Worm (Caenorhabditis elegans) whole organism, L1 larva: ENCODE data around the gene C45B2.8.

Experiments
- C04F5.9 ChIP-seq: sonication (generic microtip); optimal IDR thresholded peaks from 2 replicates; lab custom pipeline; 2016; ENCODE audit warnings: missing genetic modification characterization, missing compliant biosample characterization
- C34B4.2 ChIP-seq: sonication (generic microtip); optimal IDR thresholded peaks from 2 replicates; lab custom pipeline; 2017; ENCODE audit warnings: mild to moderate bottlenecking, missing genetic modification characterization, missing compliant biosample characterization
- Y116A8C.19 ChIP-seq: sonication (generic microtip); optimal IDR thresholded peaks from 2 replicates; lab custom pipeline; 2016; ENCODE audit warnings: missing compliant biosample characterization, missing genetic modification characterization, borderline replicate concordance
- aha-1 ChIP-seq: fragments of 150-350 bp; optimal IDR thresholded peaks from 2 replicates; lab custom pipeline; 2014; ENCODE audit warnings: missing biosample characterization, missing genetic modification characterization
- aly-2 ChIP-seq: fragments of 150-350 bp; optimal IDR thresholded peaks from 2 replicates; lab custom pipeline; 2014; ENCODE audit warnings: missing biosample characterization, missing genetic modification characterization
- blmp-1 ChIP-seq: fragments of 150-350 bp; optimal IDR thresholded peaks from 2 replicates; lab custom pipeline; 2014; ENCODE audit warnings: missing biosample characterization, missing genetic modification characterization
- ceh-63 ChIP-seq: fragments of 200-800 bp; sonication (Bioruptor generic); optimal IDR thresholded peaks from 2 replicates; lab custom pipeline; 2018; ENCODE audit warnings: mild to moderate bottlenecking, missing genetic modification characterization, missing compliant biosample characterization
- ces-1 ChIP-seq: fragments of 150-350 bp; optimal IDR thresholded peaks from 2 replicates; lab custom pipeline; 2014; ENCODE audit warnings: missing biosample characterization, missing genetic modification reagents, missing genetic modification characterization
- dpl-1 ChIP-seq, 3 experiments: fragments of 150-350 bp in 2 of 3; sonication (generic microtip) in 1 of 3; optimal IDR thresholded peaks; 2 replicates each; lab custom pipeline; 2014 to 2017; ENCODE audit warnings: missing biosample characterization in 3 of 3, missing genetic modification characterization in 3 of 3, missing genetic modification reagents in 3 of 3
- dsc-1 ChIP-seq: sonication (generic microtip); optimal IDR thresholded peaks from 2 replicates; lab custom pipeline; 2016; ENCODE audit warnings: mild to moderate bottlenecking, missing genetic modification characterization, missing compliant biosample characterization
- efl-1 ChIP-seq, 4 experiments: fragments of 150-350 bp; optimal IDR thresholded peaks in 3 of 4; peaks in 1 of 4; 1 replicate in 1 of 4; 2 replicates in 3 of 4; lab custom pipeline; 2014; ENCODE audit warnings: missing biosample characterization in 2 of 4, missing genetic modification characterization in 2 of 4, missing genetic modification reagents in 2 of 4
- efl-3 ChIP-seq: fragments of 200-800 bp; sonication (Bioruptor generic); optimal IDR thresholded peaks from 2 replicates; lab custom pipeline; 2018; ENCODE audit warnings: mild to moderate bottlenecking, missing genetic modification characterization, missing compliant biosample characterization
- elt-2 ChIP-seq: sonication (generic microtip); optimal IDR thresholded peaks from 2 replicates; lab custom pipeline; 2016; ENCODE audit warnings: missing genetic modification characterization, mild to moderate bottlenecking, inconsistent platforms, missing compliant biosample characterization, missing genetic modification reagents
- fkh-10 ChIP-seq: sonication (generic microtip); optimal IDR thresholded peaks from 2 replicates; lab custom pipeline; 2017; ENCODE audit warnings: missing biosample characterization, missing genetic modification reagents, missing genetic modification characterization
- fkh-8 ChIP-seq: sonication (generic microtip); optimal IDR thresholded peaks from 2 replicates; lab custom pipeline; 2016; ENCODE audit warnings: mild to moderate bottlenecking, missing genetic modification characterization, missing compliant biosample characterization
- fos-1 ChIP-seq: fragments of 150-350 bp; optimal IDR thresholded peaks from 2 replicates; lab custom pipeline; 2014; ENCODE audit warnings: missing biosample characterization, missing genetic modification characterization
- grh-1 ChIP-seq: fragments of 200-800 bp; sonication (Bioruptor generic); IDR thresholded peaks from 2 replicates; pipeline ENCODE4 v1.3.6; 2022; ENCODE audit warnings: missing genetic modification reagents, missing genetic modification characterization, missing compliant biosample characterization
- hlh-17 ChIP-seq: fragments of 200-800 bp; sonication (Bioruptor generic); optimal IDR thresholded peaks from 2 replicates; lab custom pipeline; 2018; ENCODE audit warnings: missing genetic modification characterization, mild to moderate bottlenecking, missing compliant biosample characterization, moderate library complexity, borderline replicate concordance
- hlh-4 ChIP-seq: sonication (generic microtip); optimal IDR thresholded peaks from 2 replicates; lab custom pipeline; 2016; ENCODE audit warnings: mild to moderate bottlenecking, missing genetic modification characterization, missing compliant biosample characterization
- hpl-2 ChIP-seq: fragments of 150-350 bp; optimal IDR thresholded peaks from 2 replicates; lab custom pipeline; 2014; ENCODE audit warnings: missing biosample characterization, missing genetic modification reagents, missing genetic modification characterization
- isw-1 ChIP-seq: fragments of 200-800 bp; sonication (Bioruptor generic); IDR thresholded peaks from 2 replicates; pipeline ENCODE4 v1.3.6; 2022; ENCODE audit warnings: missing genetic modification characterization, missing compliant biosample characterization
- lin-39 ChIP-seq: fragments of 150-350 bp; optimal IDR thresholded peaks from 2 replicates; lab custom pipeline; 2014; ENCODE audit warnings: missing biosample characterization, missing genetic modification reagents, missing genetic modification characterization
- nhr-11 ChIP-seq: fragments of 150-350 bp; optimal IDR thresholded peaks from 2 replicates; lab custom pipeline; 2014; ENCODE audit warnings: missing biosample characterization, missing genetic modification characterization
- nhr-28 ChIP-seq: fragments of 150-350 bp; optimal IDR thresholded peaks from 2 replicates; lab custom pipeline; 2014; ENCODE audit warnings: missing biosample characterization, missing genetic modification characterization
- nhr-71 ChIP-seq: sonication (generic microtip); optimal IDR thresholded peaks from 2 replicates; lab custom pipeline; 2016; ENCODE audit warnings: mild to moderate bottlenecking, missing genetic modification characterization, moderate library complexity, missing compliant biosample characterization
- nhr-77 ChIP-seq: fragments of 150-350 bp; optimal IDR thresholded peaks from 2 replicates; lab custom pipeline; 2014; ENCODE audit warnings: missing biosample characterization, missing genetic modification characterization
- nhr-84 ChIP-seq: sonication (generic microtip); optimal IDR thresholded peaks from 2 replicates; lab custom pipeline; 2017; ENCODE audit warnings: missing biosample characterization, missing genetic modification characterization
- nhr-90 ChIP-seq: sonication (generic microtip); optimal IDR thresholded peaks from 2 replicates; lab custom pipeline; 2016; ENCODE audit warnings: mild to moderate bottlenecking, missing genetic modification characterization, missing compliant biosample characterization; ENCODE audit not compliant: poor library complexity
- pag-3 ChIP-seq: sonication (generic microtip); optimal IDR thresholded peaks from 2 replicates; lab custom pipeline; 2017; ENCODE audit warnings: missing genetic modification characterization, mild to moderate bottlenecking, missing compliant biosample characterization, antibody characterized with exemption, borderline replicate concordance; ENCODE audit not compliant: insufficient read depth
- pax-3 ChIP-seq: fragments of 200-800 bp; sonication (Bioruptor generic); optimal IDR thresholded peaks from 2 replicates; lab custom pipeline; 2018; ENCODE audit warnings: mild to moderate bottlenecking, missing genetic modification characterization, moderate library complexity, missing compliant biosample characterization
- pqm-1 ChIP-seq: sonication (generic microtip); optimal IDR thresholded peaks from 3 replicates; lab custom pipeline; 2017; ENCODE audit warnings: missing biosample characterization, missing genetic modification characterization
- skn-1 ChIP-seq: fragments of 150-350 bp; optimal IDR thresholded peaks from 2 replicates; lab custom pipeline; 2014; ENCODE audit warnings: missing biosample characterization, missing genetic modification characterization
- sptf-1 ChIP-seq: fragments of 150-350 bp; optimal IDR thresholded peaks from 2 replicates; lab custom pipeline; 2014; ENCODE audit warnings: missing biosample characterization, missing genetic modification characterization
- sup-37 ChIP-seq: fragments of 200-800 bp; sonication (Bioruptor generic); optimal IDR thresholded peaks from 2 replicates; lab custom pipeline; 2018; ENCODE audit warnings: mild to moderate bottlenecking, missing genetic modification characterization, missing compliant biosample characterization
- tlp-1 ChIP-seq: fragments of 150-350 bp; optimal IDR thresholded peaks from 2 replicates; lab custom pipeline; 2014; ENCODE audit warnings: missing biosample characterization, missing genetic modification characterization
- unc-86 ChIP-seq: sonication (generic microtip); optimal IDR thresholded peaks from 2 replicates; lab custom pipeline; 2016; ENCODE audit warnings: missing genetic modification characterization, missing compliant biosample characterization
- unc-98 ChIP-seq: fragments of 200-800 bp; sonication (Bioruptor generic); IDR thresholded peaks from 2 replicates; pipeline ENCODE4 v1.3.6; 2022; ENCODE audit warnings: missing genetic modification characterization, missing compliant biosample characterization
- vab-15 ChIP-seq: sonication (generic microtip); optimal IDR thresholded peaks from 2 replicates; lab custom pipeline; 2017; ENCODE audit warnings: missing genotype, mild to moderate bottlenecking, missing genetic modification characterization, missing compliant biosample characterization
- ztf-11 ChIP-seq, 2 experiments: sonication (generic microtip); optimal IDR thresholded peaks; 2 replicates each; lab custom pipeline; 2016 to 2017; ENCODE audit warnings: missing genetic modification characterization in 2 of 2, missing biosample characterization in 1 of 2, missing compliant biosample characterization in 1 of 2

C45B2.8 gene

ce11 chrX:6097551-6097950 is 9.8 kb downstream of the C45B2.8 start, which contains the start of gene C15H9.4 (continued):
- TF ChIP-seq Y116A8C.19 (tag; lab: Kevin White, UChicago) = no peak
- TF ChIP-seq lin-39 (tag; lab: Kevin White, UChicago) = no peak
- TF ChIP-seq dsc-1 (tag; lab: Kevin White, UChicago) = peak; percentile 46
- no peak for TF ChIP-seq efl-3 (GFP tag; lab: Kevin White, UChicago)
- no peak for TF ChIP-seq nhr-28 (tag; lab: Kevin White, UChicago)
- peak; percentile 29; the same call in 1 of the 2 replicates for TF ChIP-seq isw-1 (GFP tag; lab: Robert Waterston, UW)
- TF ChIP-seq, all 84 proteins: peak for 30

ce11 chrX:6098420-6098819 is 10.6 kb downstream of the C45B2.8 start:
- no peak for TF ChIP-seq aly-2 (tag; lab: Kevin White, UChicago)
- TF ChIP-seq elt-2 (tag; lab: Kevin White, UChicago) = peak; percentile 30
- no peak for TF ChIP-seq nhr-77
- TF ChIP-seq fkh-8 = no peak
- TF ChIP-seq nhr-11 (tag; lab: Kevin White, UChicago) = no peak
- no peak for TF ChIP-seq unc-98
- TF ChIP-seq dpl-1 (GFP tag; optimal IDR thresholded peaks at IDR 0.05; lab: Kevin White, UChicago) = no peak
- TF ChIP-seq C34B4.2 (tag; lab: Kevin White, UChicago) = no peak
- TF ChIP-seq nhr-90 = no peak
- no peak for TF ChIP-seq ceh-63 (GFP tag; lab: Kevin White, UChicago)
- TF ChIP-seq hlh-17 (GFP tag; lab: Kevin White, UChicago) = no peak
- peak; percentile 44 for TF ChIP-seq pqm-1 (tag; lab: Kevin White, UChicago)
- TF ChIP-seq, all 84 proteins: peak for 2

- TF ChIP-seq sup-37 (GFP tag; lab: Kevin White, UChicago) (no peak), ztf-11 (tag; optimal IDR thresholded peaks at IDR 0.05; lab: Kevin White, UChicago) (no peak), efl-1 (optimal IDR thresholded peaks at IDR 0.05; lab: Kevin White, UChicago) (no peak), efl-1 (GFP tag; optimal IDR thresholded peaks at IDR 0.05 in 1 of 2; lab: Kevin White, UChicago) (peak in 1 of 2 experiments; percentile 56), ces-1 (GFP tag; lab: Kevin White, UChicago) (no peak), elt-2 (tag; lab: Kevin White, UChicago) (peak; percentile 0), nhr-84 (tag; lab: Kevin White, UChicago) (no peak), nhr-28 (tag; lab: Kevin White, UChicago) (no peak), aly-2 (tag; lab: Kevin White, UChicago) (no peak), fos-1 (no peak), fkh-10 (GFP tag; lab: Kevin White, UChicago) (no peak), nhr-11 (tag; lab: Kevin White, UChicago) (no peak), hlh-4 (no peak), unc-98 (no peak), C04F5.9 (tag; lab: Kevin White, UChicago) (no peak), blmp-1 (tag; lab: Kevin White, UChicago) (peak; percentile 83), skn-1 (tag; lab: Kevin White, UChicago) (no peak)
Observed at ce11 chrX:6100395-6101099, 12.8 kb downstream of the C45B2.8 start.

ce11 chrX:6103297-6103696 is 15.5 kb downstream of the C45B2.8 start, which contains the start of gene C15H9.11:
Gene C15H9.11, minus strand, starts transcription at chrX:6103397.
- TF ChIP-seq nhr-11 (tag; lab: Kevin White, UChicago) (no peak), sptf-1 (tag; lab: Kevin White, UChicago) (no peak), unc-86 (no peak), dpl-1 (GFP tag; optimal IDR thresholded peaks at IDR 0.05; lab: Kevin White, UChicago) (no peak), nhr-71 (tag; lab: Kevin White, UChicago) (no peak), hpl-2 (GFP tag; lab: Kevin White, UChicago) (no peak), vab-15 (tag; lab: Kevin White, UChicago) (no peak), aha-1 (tag; lab: Kevin White, UChicago) (no peak), tlp-1 (tag; lab: Kevin White, UChicago) (no peak), pag-3 (tag; lab: Kevin White, UChicago) (no peak), nhr-77 (no peak), isw-1 (GFP tag; lab: Robert Waterston, UW) (no peak), grh-1 (GFP tag; lab: Robert Waterston, UW) (no peak), ztf-11 (tag; optimal IDR thresholded peaks at IDR 0.05; lab: Kevin White, UChicago) (no peak), pax-3 (tag; lab: Kevin White, UChicago) (no peak)
